Worm (Caenorhabditis elegans) whole organism, young adult: ENCODE data around the gene clec-84.

Experiments used
- B0019.2 ChIP-seq: fragments of 200-800 bp; sonication (Bioruptor generic); conservative IDR thresholded peaks from 2 replicates; pipeline ENCODE4 v1.3.6; 2022; ENCODE audit warnings: missing genetic modification reagents, missing genetic modification characterization, missing compliant biosample characterization
- B0035.1 ChIP-seq: sonication (generic microtip); optimal IDR thresholded peaks from 2 replicates; lab custom pipeline; 2016; ENCODE audit warnings: missing genetic modification characterization, mild to moderate bottlenecking, missing compliant biosample characterization, missing genotype, missing genetic modification reagents
- B0336.3 ChIP-seq: fragments of 200-800 bp; sonication (Bioruptor generic); IDR thresholded peaks from 2 replicates; pipeline ENCODE4 v1.3.6; 2022; ENCODE audit warnings: missing genetic modification characterization, missing compliant biosample characterization
- C17E4.6 ChIP-seq: fragments of 200-800 bp; sonication (Bioruptor generic); IDR thresholded peaks from 2 replicates; pipeline ENCODE4 v1.3.6; 2022; ENCODE audit warnings: missing genetic modification reagents, missing genetic modification characterization, missing compliant biosample characterization
- F10E7.11 ChIP-seq: sonication (generic microtip); optimal IDR thresholded peaks from 2 replicates; lab custom pipeline; 2017; ENCODE audit warnings: mild to moderate bottlenecking, missing genetic modification characterization, moderate library complexity, missing compliant biosample characterization
- F33H1.4 ChIP-seq: fragments of 200-800 bp; sonication (Bioruptor generic); IDR thresholded peaks from 2 replicates; pipeline ENCODE4 v1.3.6; 2022; ENCODE audit warnings: missing genetic modification reagents, missing genetic modification characterization, missing compliant biosample characterization
- K11D2.4 ChIP-seq: fragments of 200-800 bp; sonication (Bioruptor generic); IDR thresholded peaks from 2 replicates; pipeline ENCODE4 v1.3.6; 2022; ENCODE audit warnings: missing genetic modification reagents, missing genetic modification characterization, missing compliant biosample characterization
- K12H6.12 ChIP-seq: fragments of 200-800 bp; sonication (Bioruptor generic); optimal IDR thresholded peaks from 2 replicates; lab custom pipeline; 2018; ENCODE audit warnings: mild to moderate bottlenecking, missing genetic modification characterization, missing compliant biosample characterization
- T07F8.4 ChIP-seq: sonication (generic microtip); optimal IDR thresholded peaks from 2 replicates; lab custom pipeline; 2016; ENCODE audit warnings: mild to moderate bottlenecking, missing genetic modification characterization, moderate library complexity, missing compliant biosample characterization
- Y53F4B.3 ChIP-seq: fragments of 200-800 bp; sonication (Bioruptor generic); IDR thresholded peaks from 2 replicates; pipeline ENCODE4 v1.3.6; 2022; ENCODE audit warnings: missing genetic modification reagents, missing genetic modification characterization, missing compliant biosample characterization
- Y56A3A.18 ChIP-seq: fragments of 200-800 bp; sonication (Bioruptor generic); IDR thresholded peaks from 2 replicates; pipeline ENCODE4 v1.3.6; 2022; ENCODE audit warnings: missing genetic modification reagents, missing genetic modification characterization, missing compliant biosample characterization
- ZK185.1 ChIP-seq: sonication (generic microtip); optimal IDR thresholded peaks from 2 replicates; lab custom pipeline; 2016; ENCODE audit warnings: mild to moderate bottlenecking, missing genetic modification characterization, missing compliant biosample characterization; ENCODE audit not compliant: poor library complexity, severe bottlenecking
- ama-1 ChIP-seq, 3 experiments: fragments of 150-350 bp in 1 of 3; sonication (generic microtip) in 2 of 3; optimal IDR thresholded peaks; 2 replicates each; lab custom pipeline; 2014 to 2018; ENCODE audit warnings: missing biosample characterization in 2 of 3, missing genetic modification characterization in 2 of 3, missing genetic modification reagents in 2 of 3
- aptf-2 ChIP-seq: fragments of 200-800 bp; sonication (Bioruptor generic); conservative IDR thresholded peaks from 2 replicates; pipeline ENCODE4 v1.3.6; 2022; ENCODE audit warnings: missing genetic modification reagents, missing genetic modification characterization, missing compliant biosample characterization
- atf-7 ChIP-seq: sonication (generic microtip); optimal IDR thresholded peaks from 2 replicates; lab custom pipeline; 2017; ENCODE audit warnings: mild to moderate bottlenecking, missing genetic modification characterization, missing compliant biosample characterization
- attf-6 ChIP-seq: fragments of 200-800 bp; sonication (Bioruptor generic); IDR thresholded peaks from 2 replicates; pipeline ENCODE4 v1.3.6; 2022; ENCODE audit warnings: missing genetic modification reagents, missing genetic modification characterization, missing compliant biosample characterization
- ccch-3 ChIP-seq: fragments of 200-800 bp; sonication (Bioruptor generic); optimal IDR thresholded peaks from 2 replicates; lab custom pipeline; 2018; ENCODE audit warnings: mild to moderate bottlenecking, missing genetic modification characterization, missing compliant biosample characterization
- cebp-1 ChIP-seq, 2 experiments: fragments of 200-800 bp in 1 of 2; sonication (Bioruptor generic) in 1 of 2; sonication (generic microtip) in 1 of 2; IDR thresholded peaks in 1 of 2; optimal IDR thresholded peaks in 1 of 2; 2 replicates each; pipeline versions ENCODE4 v1.3.6 to Lab custom; 2017 to 2022; ENCODE audit warnings: missing compliant biosample characterization in 2 of 2, missing genetic modification characterization in 2 of 2, mild to moderate bottlenecking in 1 of 2, missing genetic modification reagents in 1 of 2, moderate library complexity in 1 of 2
- cebp-2 ChIP-seq: fragments of 200-800 bp; sonication (Bioruptor generic); IDR thresholded peaks from 2 replicates; pipeline ENCODE4 v1.3.6; 2022; ENCODE audit warnings: missing genetic modification characterization, missing compliant biosample characterization
- ceh-100 ChIP-seq: fragments of 200-800 bp; sonication (Bioruptor generic); IDR thresholded peaks from 2 replicates; pipeline ENCODE4 v1.3.6; 2022; ENCODE audit warnings: missing genetic modification reagents, missing genetic modification characterization, missing compliant biosample characterization
- die-1 ChIP-seq: sonication (generic microtip); optimal IDR thresholded peaks from 2 replicates; lab custom pipeline; 2016; ENCODE audit warnings: missing genotype, mild to moderate bottlenecking, missing genetic modification characterization, missing compliant biosample characterization
- dox-1 ChIP-seq: fragments of 200-800 bp; sonication (Bioruptor generic); IDR thresholded peaks from 2 replicates; pipeline ENCODE4 v1.3.6; 2022; ENCODE audit warnings: missing genetic modification reagents, missing genetic modification characterization, missing compliant biosample characterization
- egl-44 ChIP-seq: fragments of 200-800 bp; sonication (Bioruptor generic); IDR thresholded peaks from 2 replicates; pipeline ENCODE4 v1.3.6; 2022; ENCODE audit warnings: missing genetic modification reagents, missing genetic modification characterization, missing compliant biosample characterization
- egrh-3 ChIP-seq: fragments of 200-800 bp; sonication (Bioruptor generic); IDR thresholded peaks from 2 replicates; pipeline ENCODE4 v1.3.6; 2022; ENCODE audit warnings: missing genetic modification reagents, missing genetic modification characterization, missing compliant biosample characterization
- ets-4 ChIP-seq: fragments of 200-800 bp; sonication (Bioruptor generic); optimal IDR thresholded peaks from 2 replicates; lab custom pipeline; 2018; ENCODE audit warnings: mild to moderate bottlenecking, missing genetic modification characterization, missing compliant biosample characterization
- gei-17 ChIP-seq: fragments of 200-800 bp; sonication (Bioruptor generic); optimal IDR thresholded peaks from 2 replicates; lab custom pipeline; 2018; ENCODE audit warnings: mild to moderate bottlenecking, missing genetic modification characterization, missing compliant biosample characterization
- him-1 ChIP-seq: sonication (generic microtip); optimal IDR thresholded peaks from 2 replicates; lab custom pipeline; 2016; ENCODE audit warnings: missing genotype, missing genetic modification reagents, missing genetic modification characterization, missing compliant biosample characterization
- hsf-1 ChIP-seq: fragments of 200-800 bp; sonication (Bioruptor generic); IDR thresholded peaks from 2 replicates; pipeline ENCODE4 v1.3.6; 2022; ENCODE audit warnings: missing genetic modification reagents, missing genetic modification characterization, missing compliant biosample characterization
- let-526 ChIP-seq: fragments of 200-800 bp; sonication (Bioruptor generic); IDR thresholded peaks from 2 replicates; pipeline ENCODE4 v1.3.6; 2022; ENCODE audit warnings: missing genetic modification reagents, missing genetic modification characterization, missing compliant biosample characterization
- lin-35 ChIP-seq, 3 experiments: fragments of 150-350 bp in 2 of 3; sonication (generic microtip) in 1 of 3; optimal IDR thresholded peaks; 2 replicates each; lab custom pipeline; 2014 to 2018; ENCODE audit warnings: missing biosample characterization in 3 of 3, missing genetic modification characterization in 3 of 3, missing genetic modification reagents in 3 of 3
- lsl-1 ChIP-seq: fragments of 200-800 bp; sonication (Bioruptor generic); optimal IDR thresholded peaks from 2 replicates; lab custom pipeline; 2018; ENCODE audit warnings: mild to moderate bottlenecking, missing genetic modification characterization, moderate library complexity, missing compliant biosample characterization
- lsy-27 ChIP-seq: sonication (generic microtip); optimal IDR thresholded peaks from 2 replicates; lab custom pipeline; 2017; ENCODE audit warnings: missing genetic modification characterization, mild to moderate bottlenecking, missing compliant biosample characterization, antibody characterized with exemption, missing genotype, borderline replicate concordance; ENCODE audit not compliant: insufficient read depth
- madf-10 ChIP-seq: sonication (generic microtip); optimal IDR thresholded peaks from 2 replicates; lab custom pipeline; 2016; ENCODE audit warnings: mild to moderate bottlenecking, missing genetic modification characterization, missing compliant biosample characterization
- madf-6 ChIP-seq: fragments of 200-800 bp; sonication (Bioruptor generic); IDR thresholded peaks from 2 replicates; pipeline ENCODE4 v1.3.6; 2022; ENCODE audit warnings: missing genetic modification reagents, missing genetic modification characterization, missing compliant biosample characterization
- madf-8 ChIP-seq: fragments of 200-800 bp; sonication (Bioruptor generic); conservative IDR thresholded peaks from 2 replicates; pipeline ENCODE4 v1.3.6; 2022; ENCODE audit warnings: missing genetic modification reagents, missing genetic modification characterization, missing compliant biosample characterization
- mel-28 ChIP-seq: sonication (generic microtip); optimal IDR thresholded peaks from 2 replicates; lab custom pipeline; 2016; ENCODE audit warnings: borderline replicate concordance, mild to moderate bottlenecking, missing genetic modification characterization, missing compliant biosample characterization
- mes-4 ChIP-seq: sonication (generic microtip); optimal IDR thresholded peaks from 2 replicates; lab custom pipeline; 2016; ENCODE audit warnings: missing genotype, missing genetic modification characterization, missing compliant biosample characterization
- nhr-27 ChIP-seq: fragments of 200-800 bp; sonication (Bioruptor generic); optimal IDR thresholded peaks from 2 replicates; lab custom pipeline; 2018; ENCODE audit warnings: mild to moderate bottlenecking, missing genetic modification characterization, moderate library complexity, missing compliant biosample characterization
- nhr-90 ChIP-seq: sonication (generic microtip); optimal IDR thresholded peaks from 2 replicates; lab custom pipeline; 2016; ENCODE audit warnings: missing genotype, mild to moderate bottlenecking, missing genetic modification characterization, missing compliant biosample characterization
- rpc-1 ChIP-seq, 2 experiments: fragments of 150-350 bp in 1 of 2; sonication (generic microtip) in 1 of 2; optimal IDR thresholded peaks; 2 replicates each; lab custom pipeline; 2014 to 2018; ENCODE audit warnings: missing biosample characterization in 1 of 2, missing genetic modification characterization in 1 of 2, missing genetic modification reagents in 1 of 2, missing genotype in 1 of 2
- sea-2 ChIP-seq: fragments of 200-800 bp; sonication (Bioruptor generic); IDR thresholded peaks from 2 replicates; pipeline ENCODE4 v1.3.6; 2022; ENCODE audit warnings: missing genetic modification characterization, missing compliant biosample characterization
- snpc-1.1 ChIP-seq: sonication (generic microtip); optimal IDR thresholded peaks from 2 replicates; lab custom pipeline; 2017; ENCODE audit warnings: missing genetic modification characterization, mild to moderate bottlenecking, missing compliant biosample characterization, antibody characterized with exemption, moderate library complexity, missing genotype, missing genetic modification reagents; ENCODE audit not compliant: insufficient read depth
- snpc-3.4 ChIP-seq: sonication (generic microtip); optimal IDR thresholded peaks from 2 replicates; lab custom pipeline; 2017; ENCODE audit warnings: missing genetic modification characterization, mild to moderate bottlenecking, missing compliant biosample characterization, antibody characterized with exemption, moderate library complexity, missing genotype, missing genetic modification reagents
- zim-3 ChIP-seq: sonication (generic microtip); optimal IDR thresholded peaks from 2 replicates; lab custom pipeline; 2017; ENCODE audit warnings: mild to moderate bottlenecking, missing genetic modification characterization, moderate library complexity, missing compliant biosample characterization
- ztf-26 ChIP-seq: sonication (generic microtip); optimal IDR thresholded peaks from 2 replicates; lab custom pipeline; 2017; ENCODE audit warnings: missing genetic modification characterization, missing compliant biosample characterization
- ztf-28 ChIP-seq: fragments of 200-800 bp; sonication (Bioruptor generic); IDR thresholded peaks from 2 replicates; pipeline ENCODE4 v1.3.6; 2022; ENCODE audit warnings: missing genetic modification reagents, missing genetic modification characterization, missing compliant biosample characterization

Gene clec-84

ce11 chrIV:2808154-2808553 is 34.1 kb upstream of the clec-84 start (continued):
- TF ChIP-seq gei-17 (GFP tag; lab: Kevin White, UChicago): no peak
- TF ChIP-seq ceh-100 (GFP tag; lab: Robert Waterston, UW): no peak
- TF ChIP-seq snpc-1.1 (tag; lab: Kevin White, UChicago): no peak
- TF ChIP-seq atf-7 (tag; lab: Kevin White, UChicago): no peak
- no peak for TF ChIP-seq aptf-2
- no peak for TF ChIP-seq ets-4
- no peak for TF ChIP-seq lsy-27 (tag; lab: Kevin White, UChicago)
- TF ChIP-seq ama-1 (optimal IDR thresholded peaks at IDR 0.05; lab: Kevin White, UChicago): no peak
- no peak for TF ChIP-seq ama-1 (GFP tag; optimal IDR thresholded peaks at IDR 0.05; lab: Kevin White, UChicago)
- TF ChIP-seq egl-44: peak; percentile 60; the same call in 1 of the 2 replicates
- no peak for TF ChIP-seq zim-3
- TF ChIP-seq cebp-1 (GFP tag; IDR thresholded peaks at IDR 0.05; lab: Robert Waterston, UW): no peak
- TF ChIP-seq cebp-1 (tag; optimal IDR thresholded peaks at IDR 0.05; lab: Kevin White, UChicago): no peak
- TF ChIP-seq mel-28 (tag; lab: Kevin White, UChicago): no peak
- TF ChIP-seq K12H6.12: peak; percentile 1
- TF ChIP-seq cebp-2 (GFP tag; lab: Robert Waterston, UW): peak; percentile 33; the same call in 1 of the 2 replicates
- peak; percentile 24 for TF ChIP-seq nhr-90 (tag; lab: Kevin White, UChicago)
- no peak for TF ChIP-seq Y53F4B.3 (GFP tag; lab: Robert Waterston, UW)
- peak; percentile 46 for TF ChIP-seq rpc-1 (optimal IDR thresholded peaks at IDR 0.05; lab: Kevin White, UChicago)
- TF ChIP-seq rpc-1 (tag; optimal IDR thresholded peaks at IDR 0.05; lab: Kevin White, UChicago): peak; percentile 72
- no peak for TF ChIP-seq die-1
- TF ChIP-seq ztf-26 (tag; lab: Kevin White, UChicago): no peak
- no peak for TF ChIP-seq C17E4.6 (GFP tag; lab: Robert Waterston, UW)
- peak; percentile 26 for TF ChIP-seq mes-4
- TF ChIP-seq K11D2.4 (GFP tag; lab: Robert Waterston, UW): no peak
- no peak; the same call in 1 of the 2 replicates for TF ChIP-seq madf-6 (GFP tag; lab: Robert Waterston, UW)
- no peak for TF ChIP-seq let-526 (GFP tag; lab: Robert Waterston, UW)
- peak; percentile 35; the same call in 1 of the 2 replicates for TF ChIP-seq F33H1.4 (GFP tag; lab: Robert Waterston, UW)
- no peak for TF ChIP-seq him-1 (tag; lab: Kevin White, UChicago)
- 0 out of 2 replicates have a peak, but pooled peaks have one; percentile 30 for TF ChIP-seq attf-6 (GFP tag; lab: Robert Waterston, UW)
- no peak for TF ChIP-seq ZK185.1 (tag; lab: Kevin White, UChicago)
- peak; percentile 68 for TF ChIP-seq dox-1 (GFP tag; lab: Robert Waterston, UW)
- no peak for TF ChIP-seq sea-2 (GFP tag; lab: Robert Waterston, UW)
- TF ChIP-seq lsl-1 (GFP tag; lab: Kevin White, UChicago): peak; percentile 7
- TF ChIP-seq ccch-3 (GFP tag; lab: Kevin White, UChicago): no peak
- 0 out of 2 replicates have a peak, but pooled peaks have one; percentile 8 for TF ChIP-seq B0019.2 (GFP tag; lab: Robert Waterston, UW)
- no peak for TF ChIP-seq hsf-1 (GFP tag; lab: Robert Waterston, UW)
- no peak for TF ChIP-seq madf-10
- TF ChIP-seq B0035.1 (tag; lab: Kevin White, UChicago): no peak
- TF ChIP-seq T07F8.4: no peak
- no peak for TF ChIP-seq lin-35 (GFP tag; optimal IDR thresholded peaks at IDR 0.05; lab: Kevin White, UChicago)
- no peak for TF ChIP-seq snpc-3.4 (tag; lab: Kevin White, UChicago)
- no peak for TF ChIP-seq nhr-27
- TF ChIP-seq egrh-3 (GFP tag; lab: Robert Waterston, UW): 0 out of 2 replicates have a peak, but pooled peaks have one; percentile 15
- TF ChIP-seq madf-8 (GFP tag; lab: Robert Waterston, UW): no peak
- no peak for TF ChIP-seq F10E7.11 (tag; lab: Kevin White, UChicago)
- TF ChIP-seq ztf-28 (GFP tag; lab: Robert Waterston, UW): peak; percentile 13; the same call in 1 of the 2 replicates
- no peak for TF ChIP-seq B0336.3 (GFP tag; lab: Robert Waterston, UW)
- 0 out of 2 replicates have a peak, but pooled peaks have one; percentile 29 for TF ChIP-seq Y56A3A.18
